Fruit fly (Drosophila melanogaster) whole organism, embryonic: ENCODE measurements around the gene meep.

Source experiments
- Atf3 ChIP-seq: fragments of 200-800 bp; sonication (Bioruptor generic); optimal IDR thresholded peaks from 3 replicates; lab custom pipeline; 2016; ENCODE audit warnings: missing biosample characterization, missing genetic modification characterization
- CG1024 ChIP-seq: fragments of 200-800 bp; sonication (Bioruptor generic); IDR thresholded peaks from 2 replicates; pipeline ENCODE4 v1.3.6; 2022; ENCODE audit warnings: missing biosample characterization, missing genetic modification characterization
- CG13287 ChIP-seq: fragments of 200-800 bp; sonication (Bioruptor generic); IDR thresholded peaks from 2 replicates; pipeline ENCODE4 v1.3.6; 2022; ENCODE audit warnings: missing biosample characterization, missing genetic modification characterization; ENCODE audit not compliant: partially characterized antibody
- CG15073 ChIP-seq: fragments of 200-800 bp; sonication (Bioruptor generic); optimal IDR thresholded peaks from 2 replicates; lab custom pipeline; 2016; ENCODE audit warnings: missing biosample characterization, missing genetic modification characterization
- CG17361 ChIP-seq: fragments of 200-800 bp; sonication (Bioruptor generic); IDR thresholded peaks from 3 replicates; pipeline ENCODE4 v1.3.6; 2022; ENCODE audit warnings: missing biosample characterization, missing genetic modification characterization
- CG1792 ChIP-seq: fragments of 200-800 bp; sonication (Bioruptor generic); optimal IDR thresholded peaks from 2 replicates; lab custom pipeline; 2016; ENCODE audit warnings: missing biosample characterization, missing genetic modification characterization
- CG18262 ChIP-seq: fragments of 200-800 bp; optimal IDR thresholded peaks from 3 replicates; lab custom pipeline; 2019; ENCODE audit warnings: missing biosample characterization, mild to moderate bottlenecking, missing genetic modification characterization, moderate library complexity
- CG1832 ChIP-seq: fragments of 200-800 bp; sonication (Bioruptor generic); optimal IDR thresholded peaks from 2 replicates; lab custom pipeline; 2017; ENCODE audit warnings: missing biosample characterization, mild to moderate bottlenecking, missing genetic modification characterization, inconsistent platforms
- CG3065 ChIP-seq: fragments of 200-800 bp; sonication (Bioruptor generic); optimal IDR thresholded peaks from 2 replicates; lab custom pipeline; 2016; ENCODE audit warnings: missing biosample characterization, missing genetic modification characterization
- CG3407 ChIP-seq: fragments of 200-800 bp; sonication (Bioruptor generic); optimal IDR thresholded peaks from 2 replicates; lab custom pipeline; 2018; ENCODE audit warnings: missing biosample characterization, mild to moderate bottlenecking, missing genetic modification characterization
- CG34376 ChIP-seq: fragments of 200-800 bp; sonication (Bioruptor generic); optimal IDR thresholded peaks from 2 replicates; lab custom pipeline; 2018; ENCODE audit warnings: missing biosample characterization, mild to moderate bottlenecking, missing genetic modification characterization
- CG43689 ChIP-seq: fragments of 200-800 bp; sonication (Bioruptor generic); IDR thresholded peaks from 2 replicates; pipeline ENCODE4 v1.3.6; 2022; ENCODE audit warnings: missing biosample characterization, missing genetic modification characterization
- CG4404 ChIP-seq: fragments of 200-800 bp; sonication (Bioruptor generic); IDR thresholded peaks from 2 replicates; pipeline ENCODE4 v1.3.6; 2022; ENCODE audit warnings: missing biosample characterization, missing genetic modification characterization
- CG4730 ChIP-seq: fragments of 200-800 bp; sonication (Bioruptor generic); IDR thresholded peaks from 2 replicates; pipeline ENCODE4 v1.3.6; 2022; ENCODE audit warnings: missing biosample characterization, missing genetic modification characterization
- CG5245 ChIP-seq: fragments of 200-800 bp; sonication (Bioruptor generic); optimal IDR thresholded peaks from 3 replicates; lab custom pipeline; 2016; ENCODE audit warnings: missing biosample characterization, missing genetic modification characterization
- CG6175 ChIP-seq: fragments of 200-800 bp; sonication (Bioruptor generic); IDR thresholded peaks from 3 replicates; pipeline ENCODE4 v1.3.6; 2022; ENCODE audit warnings: missing biosample characterization, missing genetic modification characterization
- CG6272 ChIP-seq: fragments of 200-800 bp; sonication (Bioruptor generic); IDR thresholded peaks from 2 replicates; pipeline ENCODE4 v1.3.6; 2022; ENCODE audit warnings: missing biosample characterization, missing genetic modification characterization
- CG6854 ChIP-seq: fragments of 200-800 bp; sonication (Bioruptor generic); optimal IDR thresholded peaks from 3 replicates; lab custom pipeline; 2017; ENCODE audit warnings: missing biosample characterization, mild to moderate bottlenecking, missing genetic modification characterization
- CG7928 ChIP-seq: fragments of 200-800 bp; sonication (Bioruptor generic); optimal IDR thresholded peaks from 2 replicates; lab custom pipeline; 2017; ENCODE audit warnings: missing biosample characterization, mild to moderate bottlenecking, missing genetic modification characterization
- CG8924 ChIP-seq: fragments of 200-800 bp; optimal IDR thresholded peaks from 3 replicates; lab custom pipeline; 2019; ENCODE audit warnings: missing biosample characterization, mild to moderate bottlenecking, missing genetic modification characterization, moderate library complexity
- CG8944 ChIP-seq: fragments of 200-800 bp; sonication (Bioruptor generic); optimal IDR thresholded peaks from 3 replicates; lab custom pipeline; 2016; ENCODE audit warnings: missing biosample characterization, missing genetic modification characterization
- CG9932 ChIP-seq: fragments of 200-800 bp; sonication (Bioruptor generic); IDR thresholded peaks from 2 replicates; pipeline ENCODE4 v1.3.6; 2022; ENCODE audit warnings: missing biosample characterization, missing genetic modification characterization
- CHES-1-like ChIP-seq: fragments of 200-800 bp; sonication (Bioruptor generic); optimal IDR thresholded peaks from 2 replicates; lab custom pipeline; 2016; ENCODE audit warnings: missing biosample characterization, missing genetic modification characterization
- CTCF ChIP-seq: fragments of 200-800 bp; sonication (Bioruptor generic); optimal IDR thresholded peaks from 2 replicates; lab custom pipeline; 2017; ENCODE audit warnings: missing biosample characterization, mild to moderate bottlenecking, missing genetic modification characterization, moderate library complexity
- CkIIα-i1 ChIP-seq: fragments of 200-800 bp; sonication (Bioruptor generic); IDR thresholded peaks from 2 replicates; pipeline ENCODE4 v1.3.6; 2022; ENCODE audit warnings: missing biosample characterization, missing genetic modification characterization
- Dip2 ChIP-seq: fragments of 200-800 bp; sonication (Bioruptor generic); IDR thresholded peaks from 2 replicates; pipeline ENCODE4 v1.3.6; 2022; ENCODE audit warnings: missing biosample characterization, missing genetic modification characterization
- Ets65A ChIP-seq: fragments of 200-800 bp; sonication (Bioruptor generic); peaks from one replicate; lab custom pipeline; 2016; ENCODE audit warnings: missing biosample characterization, missing genetic modification characterization
- GATAe ChIP-seq: fragments of 200-800 bp; sonication (Bioruptor generic); conservative IDR thresholded peaks from 2 replicates; pipeline ENCODE4 v1.3.6; 2022; ENCODE audit warnings: missing biosample characterization, missing genetic modification characterization
- HLH3B ChIP-seq: fragments of 200-800 bp; sonication (Bioruptor generic); IDR thresholded peaks from 2 replicates; pipeline ENCODE4 v1.3.6; 2022; ENCODE audit warnings: missing biosample characterization, missing genetic modification characterization
- NC2α ChIP-seq: fragments of 200-800 bp; sonication (Bioruptor generic); optimal IDR thresholded peaks from 2 replicates; lab custom pipeline; 2016; ENCODE audit warnings: missing biosample characterization, missing genetic modification characterization
- Spps ChIP-seq: fragments of 200-800 bp; sonication (Bioruptor generic); optimal IDR thresholded peaks from 2 replicates; lab custom pipeline; 2018; ENCODE audit warnings: missing biosample characterization, mild to moderate bottlenecking, missing genetic modification characterization
- Sry-β ChIP-seq: fragments of 200-800 bp; sonication (Bioruptor generic); optimal IDR thresholded peaks from 2 replicates; lab custom pipeline; 2018; ENCODE audit warnings: missing biosample characterization, mild to moderate bottlenecking, missing genetic modification characterization, moderate library complexity
- Sry-δ ChIP-seq: fragments of 200-800 bp; sonication (Bioruptor generic); optimal IDR thresholded peaks from 2 replicates; lab custom pipeline; 2016; ENCODE audit warnings: missing biosample characterization, missing genetic modification characterization
- Stat92E ChIP-seq, 3 experiments: fragments of >200 bp in 2 of 3; fragments of 200-800 bp in 1 of 3; sonication (Bioruptor generic) in 1 of 3; optimal IDR thresholded peaks; 2 replicates each; lab custom pipeline; 2017 to 2019; ENCODE audit warnings: missing biosample characterization in 3 of 3, missing genetic modification characterization in 3 of 3, mild to moderate bottlenecking in 1 of 3, moderate library complexity in 1 of 3
- abd-A ChIP-seq: fragments of 200-800 bp; sonication (Bioruptor generic); optimal IDR thresholded peaks from 3 replicates; lab custom pipeline; 2019; ENCODE audit warnings: missing biosample characterization, mild to moderate bottlenecking, missing genetic modification characterization, moderate library complexity
- az2 ChIP-seq: fragments of 200-800 bp; sonication (Bioruptor generic); optimal IDR thresholded peaks from 3 replicates; lab custom pipeline; 2016; ENCODE audit warnings: missing biosample characterization, missing genetic modification characterization
- bcd ChIP-seq: fragments of 200-800 bp; sonication (Bioruptor generic); optimal IDR thresholded peaks from 2 replicates; lab custom pipeline; 2017; ENCODE audit warnings: missing biosample characterization, mild to moderate bottlenecking, missing genetic modification characterization
- bsh ChIP-seq, 2 experiments: fragments of 200-800 bp; sonication (Bioruptor generic); optimal IDR thresholded peaks; 2 replicates each; lab custom pipeline; 2017 to 2018; ENCODE audit warnings: mild to moderate bottlenecking in 2 of 2, missing biosample characterization in 2 of 2, missing genetic modification characterization in 2 of 2, moderate library complexity in 1 of 2
- crol ChIP-seq: fragments of 200-800 bp; sonication (Bioruptor generic); IDR thresholded peaks from 2 replicates; pipeline ENCODE4 v1.3.6; 2022; ENCODE audit warnings: missing biosample characterization, missing genetic modification characterization
- dan ChIP-seq: fragments of 200-800 bp; sonication (Bioruptor generic); IDR thresholded peaks from 2 replicates; pipeline ENCODE4 v1.3.6; 2022; ENCODE audit warnings: missing biosample characterization, missing genetic modification characterization
- dysf ChIP-seq: fragments of 200-800 bp; sonication (Bioruptor generic); IDR thresholded peaks from 3 replicates; pipeline ENCODE4 v1.3.6; 2022; ENCODE audit warnings: missing biosample characterization, missing genetic modification characterization
- esg ChIP-seq: fragments of 200-800 bp; sonication (Bioruptor generic); conservative IDR thresholded peaks from 2 replicates; pipeline ENCODE4 v1.3.6; 2022; ENCODE audit warnings: missing biosample characterization, missing genetic modification characterization
- gcm2 ChIP-seq: fragments of 200-800 bp; sonication (Bioruptor generic); optimal IDR thresholded peaks from 2 replicates; lab custom pipeline; 2016; ENCODE audit warnings: missing biosample characterization, missing genetic modification characterization
- jing ChIP-seq: fragments of 200-800 bp; sonication (Bioruptor generic); optimal IDR thresholded peaks from 2 replicates; lab custom pipeline; 2018; ENCODE audit warnings: missing biosample characterization, mild to moderate bottlenecking, missing genetic modification characterization
- kah ChIP-seq: fragments of 200-800 bp; sonication (Bioruptor generic); optimal IDR thresholded peaks from 2 replicates; lab custom pipeline; 2018; ENCODE audit warnings: missing biosample characterization, mild to moderate bottlenecking, missing genetic modification characterization
- klu ChIP-seq: fragments of 200-800 bp; sonication (Bioruptor generic); IDR thresholded peaks from 2 replicates; pipeline ENCODE4 v1.3.6; 2022; ENCODE audit warnings: missing biosample characterization, missing genetic modification characterization
- sens-2 ChIP-seq: fragments of 200-800 bp; sonication (Bioruptor generic); IDR thresholded peaks from 2 replicates; pipeline ENCODE4 v1.3.6; 2022; ENCODE audit warnings: missing biosample characterization, missing genetic modification characterization
- sqz ChIP-seq: fragments of 200-800 bp; sonication (Bioruptor generic); optimal IDR thresholded peaks from 3 replicates; lab custom pipeline; 2018; ENCODE audit warnings: missing biosample characterization, mild to moderate bottlenecking, missing genetic modification characterization
- ssp ChIP-seq: fragments of 200-800 bp; sonication (Bioruptor generic); IDR thresholded peaks from 2 replicates; pipeline ENCODE4 v1.3.6; 2022; ENCODE audit warnings: missing biosample characterization, missing genetic modification characterization
- tna ChIP-seq: fragments of 200-800 bp; sonication (Bioruptor generic); IDR thresholded peaks from 2 replicates; pipeline ENCODE4 v1.3.6; 2022; ENCODE audit warnings: missing biosample characterization, missing genetic modification characterization; ENCODE audit not compliant: partially characterized antibody
- toy ChIP-seq: fragments of 200-800 bp; sonication (Bioruptor generic); IDR thresholded peaks from 2 replicates; pipeline ENCODE4 v1.3.6; 2022; ENCODE audit warnings: missing biosample characterization, missing genetic modification characterization
- trh ChIP-seq: fragments of 200-800 bp; sonication (Bioruptor generic); optimal IDR thresholded peaks from 2 replicates; lab custom pipeline; 2016; ENCODE audit warnings: missing biosample characterization, missing genetic modification characterization
- zfh1 ChIP-seq: fragments of 200-800 bp; sonication (Bioruptor generic); IDR thresholded peaks from 3 replicates; pipeline ENCODE4 v1.3.6; 2022; ENCODE audit warnings: missing biosample characterization, missing genetic modification characterization

The meep gene

DNA sequence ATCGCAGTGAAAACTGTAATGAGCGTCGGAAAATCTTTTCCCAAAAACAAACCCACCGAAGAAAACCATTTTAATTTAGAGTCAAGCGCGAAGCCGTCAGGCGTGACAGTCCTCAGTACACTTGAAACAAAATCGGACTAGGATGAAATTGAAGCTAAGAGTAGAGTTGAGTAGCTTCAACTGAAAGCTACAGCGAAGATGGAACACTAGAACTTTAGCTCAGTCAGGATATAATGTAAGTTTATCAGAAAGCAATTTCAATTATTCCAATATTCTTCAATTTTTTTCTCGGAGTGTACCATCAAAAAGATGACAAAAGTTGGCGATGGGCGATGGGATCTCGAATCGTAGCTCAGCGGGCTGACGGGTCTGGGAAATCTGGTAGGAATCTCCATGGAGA, 13.6 kb upstream of the meep start (continued):
- TF ChIP-seq CG7928 (GFP tag; lab: Kevin White, UChicago) (no peak), CG4730 (GFP tag; lab: Robert Waterston, UW) (no peak), sens-2 (GFP tag; lab: Robert Waterston, UW) (no peak), toy (GFP tag; lab: Robert Waterston, UW) (no peak), zfh1 (no peak), CG13287 (no peak), trh (GFP tag; lab: Kevin White, UChicago) (no peak), CG5245 (GFP tag; lab: Kevin White, UChicago) (peak; percentile 55), gcm2 (GFP tag; lab: Kevin White, UChicago) (no peak), ssp (GFP tag; lab: Robert Waterston, UW) (0 out of 2 replicates have a peak, but pooled peaks have one; percentile 25), crol (GFP tag; lab: Robert Waterston, UW) (no peak), Spps (peak; percentile 21), bcd (GFP tag; lab: Kevin White, UChicago) (peak; percentile 18), az2 (no peak), Sry-β (no peak), CG17361 (peak; percentile 43; the same call in 2 of the 3 replicates), klu (no peak), CG18262 (peak; percentile 59), Stat92E (GFP tag; optimal IDR thresholded peaks at IDR 0.05; lab: Kevin White, UChicago) (no peak), CG3407 (GFP tag; lab: Kevin White, UChicago) (peak; percentile 17), CG34376 (no peak), bsh (GFP tag; optimal IDR thresholded peaks at IDR 0.05; lab: Kevin White, UChicago) (peak in 1 of 2 experiments; percentile 69), dan (GFP tag; lab: Robert Waterston, UW) (no peak), sqz (no peak), GATAe (no peak), CG6272 (GFP tag; lab: Robert Waterston, UW) (no peak), Dip2 (GFP tag; lab: Robert Waterston, UW) (no peak), Sry-δ (GFP tag; lab: Kevin White, UChicago) (peak; percentile 0), CHES-1-like (GFP tag; lab: Kevin White, UChicago) (no peak), CG6854 (GFP tag; lab: Kevin White, UChicago) (no peak), kah (no peak), CG4404 (0 out of 2 replicates have a peak, but pooled peaks have one; percentile 8), CG9932 (GFP tag; lab: Robert Waterston, UW) (no peak), dysf (GFP tag; lab: Robert Waterston, UW) (no peak), CkIIα-i1 (no peak), CG1832 (GFP tag; lab: Kevin White, UChicago) (no peak), CG6175 (no peak), HLH3B (GFP tag; lab: Robert Waterston, UW) (peak; percentile 64; the same call in 1 of the 2 replicates), CG1792 (GFP tag; lab: Kevin White, UChicago) (no peak), tna (GFP tag; lab: Robert Waterston, UW) (no peak), jing (GFP tag; lab: Kevin White, UChicago) (peak; percentile 28), CG1024 (GFP tag; lab: Robert Waterston, UW) (peak; percentile 58; the same call in 1 of the 2 replicates), CTCF (GFP tag; lab: Kevin White, UChicago) (no peak), abd-A (tag; lab: Kevin White, UChicago) (no peak), NC2α (GFP tag; lab: Kevin White, UChicago) (no peak), CG8924 (tag; lab: Kevin White, UChicago) (peak; percentile 34), esg (GFP tag; lab: Robert Waterston, UW) (peak; percentile 29), Atf3 (GFP tag; lab: Kevin White, UChicago) (no peak), CG8944 (no peak), CG15073 (GFP tag; lab: Kevin White, UChicago) (no peak), Ets65A (GFP tag; lab: Kevin White, UChicago) (peak; percentile 75), CG3065 (GFP tag; lab: Kevin White, UChicago) (no peak), CG43689 (no peak)
